Fruit fly (Drosophila melanogaster): ENCODE measurements around the gene CG8565.

DNA sequence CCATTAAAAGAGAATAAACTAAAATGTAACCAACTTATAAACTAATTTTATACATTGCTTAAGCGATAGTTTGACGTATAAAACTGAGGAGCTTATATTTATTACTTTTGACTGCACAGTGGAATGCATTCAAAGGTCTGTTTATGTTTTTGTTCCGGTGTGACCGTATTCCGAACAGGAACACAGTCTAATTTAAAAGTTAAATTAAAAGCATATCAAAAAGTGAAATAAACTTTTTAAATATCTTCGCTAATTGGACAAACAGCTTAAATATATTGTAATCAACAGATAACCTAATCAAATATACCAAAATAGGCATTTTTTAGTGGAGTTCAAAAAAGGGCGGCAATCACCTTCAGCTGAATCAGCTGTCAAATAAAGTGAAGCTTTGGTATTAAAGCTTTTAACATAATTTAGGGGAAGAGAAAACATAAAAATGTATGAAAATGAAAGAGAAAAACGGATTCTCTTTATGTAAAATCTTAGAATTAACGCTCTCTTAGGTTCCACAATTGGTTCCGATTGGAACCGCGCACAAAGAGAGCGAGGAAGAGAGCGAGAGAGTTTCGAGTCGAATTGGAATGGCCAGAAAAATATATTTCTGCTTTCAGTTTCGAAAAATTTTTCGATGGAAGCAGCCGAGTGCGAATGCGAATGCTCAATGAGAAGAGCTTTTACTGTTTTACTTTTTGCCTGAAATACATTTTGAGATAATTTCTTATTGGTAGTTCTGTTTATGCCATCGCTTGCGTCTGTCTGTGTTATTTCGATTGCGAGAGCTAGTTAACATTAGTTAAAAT lies 33.7 kb upstream of the CG8565 start, which contains the start of the genes PGRP-LE and sd:
- TF ChIP-seq CG10543 (GFP tag; optimal IDR thresholded peaks at IDR 0.05) (no peak), CG9817 (tag; optimal IDR thresholded peaks at IDR 0.05) (no peak), Sox102F (GFP tag; optimal IDR thresholded peaks at IDR 0.05) (no peak)

Data from whole organism, embryonic.